Worm (Caenorhabditis elegans): ENCODE measurements around the gene spp-2.

- TF ChIP-seq elt-2 (tag; optimal IDR thresholded peaks at IDR 0.05) (no peak), sptf-1 (tag; optimal IDR thresholded peaks at IDR 0.05) (no peak), fkh-10 (GFP tag; optimal IDR thresholded peaks at IDR 0.05) (no peak)
These were observed 47.7 kb downstream of the spp-2 start for ce11 chrX:7268965-7269364.
